Worm (Caenorhabditis elegans) whole organism, L1 larva: ENCODE data around the gene K09C8.7.

Source experiments
- aha-1 ChIP-seq: fragments of 150-350 bp; optimal IDR thresholded peaks from 2 replicates; lab custom pipeline; 2014; ENCODE audit warnings: missing biosample characterization, missing genetic modification characterization
- blmp-1 ChIP-seq: fragments of 150-350 bp; optimal IDR thresholded peaks from 2 replicates; lab custom pipeline; 2014; ENCODE audit warnings: missing biosample characterization, missing genetic modification characterization
- ceh-8 ChIP-seq: fragments of 200-800 bp; sonication (Bioruptor generic); optimal IDR thresholded peaks from 2 replicates; lab custom pipeline; 2018; ENCODE audit warnings: mild to moderate bottlenecking, missing genetic modification characterization, moderate library complexity, missing compliant biosample characterization
- ceh-88 ChIP-seq: fragments of 200-800 bp; sonication (Bioruptor generic); IDR thresholded peaks from 2 replicates; pipeline ENCODE4 v1.3.6; 2022; ENCODE audit warnings: missing genetic modification characterization, missing compliant biosample characterization
- ceh-90 ChIP-seq: sonication (generic microtip); optimal IDR thresholded peaks from 2 replicates; lab custom pipeline; 2016; ENCODE audit warnings: missing genetic modification characterization, missing compliant biosample characterization
- ces-1 ChIP-seq: fragments of 150-350 bp; optimal IDR thresholded peaks from 2 replicates; lab custom pipeline; 2014; ENCODE audit warnings: missing biosample characterization, missing genetic modification reagents, missing genetic modification characterization
- egl-13 ChIP-seq: sonication (generic microtip); optimal IDR thresholded peaks from 2 replicates; lab custom pipeline; 2016; ENCODE audit warnings: missing genotype, missing genetic modification reagents, missing genetic modification characterization, missing compliant biosample characterization
- egl-27 ChIP-seq, 2 experiments: fragments of 150-350 bp in 1 of 2; sonication (generic microtip); optimal IDR thresholded peaks; 3 replicates each; lab custom pipeline; 2017 to 2018; ENCODE audit warnings: missing biosample characterization in 2 of 2, missing genetic modification characterization in 2 of 2, missing genetic modification reagents in 2 of 2
- elt-2 ChIP-seq: sonication (generic microtip); optimal IDR thresholded peaks from 2 replicates; lab custom pipeline; 2016; ENCODE audit warnings: missing genetic modification characterization, mild to moderate bottlenecking, inconsistent platforms, missing compliant biosample characterization, missing genetic modification reagents
- elt-3 ChIP-seq, 6 experiments: fragments of 150-350 bp in 1 of 6; sonication (generic microtip); optimal IDR thresholded peaks; 2 replicates each; lab custom pipeline; 2017 to 2018; ENCODE audit warnings: missing biosample characterization in 6 of 6, missing genetic modification characterization in 6 of 6, inconsistent platforms in 1 of 6
- ets-5 ChIP-seq: fragments of 200-800 bp; sonication (Bioruptor generic); IDR thresholded peaks from 2 replicates; pipeline ENCODE4 v1.3.6; 2022; ENCODE audit warnings: missing genetic modification characterization, missing compliant biosample characterization
- grh-1 ChIP-seq: fragments of 200-800 bp; sonication (Bioruptor generic); IDR thresholded peaks from 2 replicates; pipeline ENCODE4 v1.3.6; 2022; ENCODE audit warnings: missing genetic modification reagents, missing genetic modification characterization, missing compliant biosample characterization
- lin-14 ChIP-seq: fragments of 200-800 bp; sonication (Bioruptor generic); optimal IDR thresholded peaks from 2 replicates; lab custom pipeline; 2018; ENCODE audit warnings: mild to moderate bottlenecking, missing genetic modification characterization, moderate library complexity, missing compliant biosample characterization
- lin-35 ChIP-seq, 2 experiments: fragments of 150-350 bp; optimal IDR thresholded peaks; 2 replicates each; lab custom pipeline; 2014; ENCODE audit warnings: missing biosample characterization in 2 of 2, missing genetic modification characterization in 2 of 2, missing genetic modification reagents in 2 of 2
- lin-39 ChIP-seq: fragments of 150-350 bp; optimal IDR thresholded peaks from 2 replicates; lab custom pipeline; 2014; ENCODE audit warnings: missing biosample characterization, missing genetic modification reagents, missing genetic modification characterization
- lsy-2 ChIP-seq, 2 experiments: fragments of 150-350 bp; optimal IDR thresholded peaks; 2 replicates each; lab custom pipeline; 2014; ENCODE audit warnings: missing biosample characterization in 2 of 2, missing genetic modification characterization in 2 of 2
- mef-2 ChIP-seq: fragments of 150-350 bp; optimal IDR thresholded peaks from 2 replicates; lab custom pipeline; 2014; ENCODE audit warnings: missing biosample characterization, missing genetic modification characterization
- nhr-19 ChIP-seq: fragments of 200-800 bp; sonication (Bioruptor generic); conservative IDR thresholded peaks from 2 replicates; pipeline ENCODE4 v1.3.6; 2022; ENCODE audit warnings: missing genetic modification characterization, missing compliant biosample characterization
- nhr-20 ChIP-seq: sonication (generic microtip); optimal IDR thresholded peaks from 2 replicates; lab custom pipeline; 2016; ENCODE audit warnings: mild to moderate bottlenecking, missing genetic modification characterization, missing compliant biosample characterization
- nhr-47 ChIP-seq: sonication (generic microtip); optimal IDR thresholded peaks from 2 replicates; lab custom pipeline; 2016; ENCODE audit warnings: mild to moderate bottlenecking, missing genetic modification characterization, moderate library complexity, missing compliant biosample characterization
- nhr-71 ChIP-seq: sonication (generic microtip); optimal IDR thresholded peaks from 2 replicates; lab custom pipeline; 2016; ENCODE audit warnings: mild to moderate bottlenecking, missing genetic modification characterization, moderate library complexity, missing compliant biosample characterization
- nhr-85 ChIP-seq: sonication (generic microtip); peaks from one replicate; lab custom pipeline; 2016; ENCODE audit warnings: missing genetic modification characterization, inconsistent platforms, missing compliant biosample characterization
- nhr-90 ChIP-seq: sonication (generic microtip); optimal IDR thresholded peaks from 2 replicates; lab custom pipeline; 2016; ENCODE audit warnings: mild to moderate bottlenecking, missing genetic modification characterization, missing compliant biosample characterization; ENCODE audit not compliant: poor library complexity
- pag-3 ChIP-seq: sonication (generic microtip); optimal IDR thresholded peaks from 2 replicates; lab custom pipeline; 2017; ENCODE audit warnings: missing genetic modification characterization, mild to moderate bottlenecking, missing compliant biosample characterization, antibody characterized with exemption, borderline replicate concordance; ENCODE audit not compliant: insufficient read depth
- rnt-1 ChIP-seq: sonication (generic microtip); optimal IDR thresholded peaks from 2 replicates; lab custom pipeline; 2016; ENCODE audit warnings: mild to moderate bottlenecking, missing genetic modification characterization, moderate library complexity, missing compliant biosample characterization
- snpc-4 ChIP-seq: fragments of 150-350 bp; optimal IDR thresholded peaks from 2 replicates; lab custom pipeline; 2014; ENCODE audit warnings: missing biosample characterization, missing genetic modification characterization
- snu-23 ChIP-seq: sonication (generic microtip); optimal IDR thresholded peaks from 2 replicates; lab custom pipeline; 2016; ENCODE audit warnings: missing genetic modification characterization, missing compliant biosample characterization
- unc-130 ChIP-seq: fragments of 150-350 bp; optimal IDR thresholded peaks from 2 replicates; lab custom pipeline; 2017; ENCODE audit warnings: missing biosample characterization, missing genetic modification characterization, inconsistent platforms
- unc-30 ChIP-seq: sonication (generic microtip); optimal IDR thresholded peaks from 2 replicates; lab custom pipeline; 2017; ENCODE audit warnings: missing biosample characterization, missing genetic modification characterization
- unc-62 ChIP-seq: fragments of 150-350 bp; optimal IDR thresholded peaks from 2 replicates; lab custom pipeline; 2014; ENCODE audit warnings: missing biosample characterization, missing genetic modification reagents, missing genetic modification characterization
- unc-86 ChIP-seq: sonication (generic microtip); optimal IDR thresholded peaks from 2 replicates; lab custom pipeline; 2016; ENCODE audit warnings: missing genetic modification characterization, missing compliant biosample characterization

Gene K09C8.7

DNA sequence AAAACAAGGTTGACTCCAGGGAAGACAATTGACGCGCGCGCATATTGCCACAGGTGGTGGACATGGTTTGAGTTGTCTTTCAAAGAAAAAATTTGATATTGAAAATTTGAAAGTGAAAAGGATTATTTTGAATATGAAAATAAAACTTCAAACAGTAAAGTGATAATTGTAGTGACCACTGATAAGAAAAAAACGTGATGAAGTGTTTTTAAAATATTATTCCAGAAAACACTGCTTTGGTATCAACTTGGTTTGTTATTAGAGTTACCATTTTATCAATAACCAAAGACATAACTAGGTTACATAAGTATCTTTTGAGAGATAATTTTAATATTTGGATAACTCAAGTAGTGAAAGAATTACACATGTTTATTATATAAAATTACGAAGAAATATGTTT is 35.0 kb downstream of the K09C8.7 start:
- TF ChIP-seq elt-2 (tag; lab: Kevin White, UChicago) (peak; percentile 43), nhr-90 (tag; lab: Kevin White, UChicago) (no peak)
- TF ChIP-seq, all 84 proteins: peak for 1

DNA sequence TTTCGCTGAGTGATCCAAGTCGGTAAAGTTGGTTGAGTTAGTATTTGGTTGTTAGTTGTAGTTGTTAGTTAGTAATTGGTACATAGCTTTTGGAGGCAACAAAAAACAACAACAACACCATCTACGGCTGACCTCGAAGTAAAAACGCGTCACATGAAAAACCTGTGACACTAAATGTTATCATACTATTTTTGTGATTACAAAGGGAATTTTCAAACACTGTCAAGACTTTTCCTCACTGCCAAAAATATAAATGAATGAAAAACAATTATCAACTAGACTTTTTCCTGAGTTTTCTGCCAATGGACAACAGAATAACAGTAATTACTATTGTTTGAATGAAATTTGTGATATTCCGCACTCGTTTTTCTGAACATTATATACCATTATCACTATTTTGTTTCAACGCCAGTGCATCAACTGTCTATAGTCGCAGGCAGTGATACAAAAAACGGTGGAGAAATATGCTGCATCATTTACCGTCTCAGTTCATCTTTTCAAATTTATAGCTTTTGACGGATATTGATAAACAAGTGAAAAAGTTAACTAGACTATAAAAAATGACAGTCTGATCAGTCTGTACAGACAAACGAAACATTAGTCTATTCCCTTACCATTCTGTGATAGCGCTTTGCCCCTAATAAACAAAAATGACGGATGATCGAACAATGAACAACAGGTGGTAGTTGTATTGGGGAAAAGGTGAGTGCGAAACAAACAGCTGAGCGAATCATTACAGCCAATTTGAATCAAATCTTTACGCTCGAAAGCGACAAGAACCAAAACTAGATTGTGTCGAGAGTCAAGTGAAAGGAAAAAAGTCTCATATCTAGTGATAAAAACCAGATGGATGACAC is 36.5 kb downstream of the K09C8.7 start:
- TF ChIP-seq nhr-47 (no peak), unc-86 (tag; lab: Kevin White, UChicago) (no peak), nhr-85 (peak; percentile 83), egl-13 (tag; lab: Kevin White, UChicago) (no peak), lin-14 (peak; percentile 26), rnt-1 (tag; lab: Kevin White, UChicago) (no peak), ces-1 (GFP tag; lab: Kevin White, UChicago) (no peak), elt-2 (tag; lab: Kevin White, UChicago) (peak; percentile 66), unc-130 (no peak), nhr-20 (tag; lab: Kevin White, UChicago) (peak; percentile 53), lin-35 (GFP tag; optimal IDR thresholded peaks at IDR 0.05; lab: Kevin White, UChicago) (peak in 1 of 2 experiments; percentile 17), nhr-71 (tag; lab: Kevin White, UChicago) (peak; percentile 8), elt-3 (tag; optimal IDR thresholded peaks at IDR 0.05; lab: Kevin White, UChicago) (peak in 1 of 6 experiments; percentile 11), mef-2 (tag; lab: Kevin White, UChicago) (no peak), blmp-1 (tag; lab: Kevin White, UChicago) (peak; percentile 12), grh-1 (no peak)
- TF ChIP-seq, all 84 proteins: peak for 8

DNA sequence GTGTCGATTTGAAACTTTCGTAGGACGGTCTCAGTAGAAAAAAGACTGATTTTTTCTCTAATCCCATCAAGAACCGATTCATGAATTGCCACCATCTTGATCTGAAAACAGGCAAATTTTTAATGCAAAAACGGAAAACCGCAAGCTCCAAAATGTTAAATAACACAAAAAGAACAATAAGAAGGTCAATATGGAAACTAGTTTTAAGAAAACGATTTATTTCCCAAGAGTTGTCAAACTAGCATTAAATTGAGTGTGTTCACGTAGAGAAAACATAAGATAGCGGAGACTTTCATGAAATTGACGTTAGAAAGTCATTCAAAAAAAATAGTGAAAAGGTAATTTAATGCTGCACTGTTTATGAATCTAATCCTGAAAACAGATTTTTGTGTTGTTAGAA is 37.2 kb downstream of the K09C8.7 start, which contains the start of gene F47B10.9:
TSS of gene F47B10.9 (minus strand) at position 101 of the 400 bp plus-strand sequence.
- no peak for TF ChIP-seq ceh-90 (tag; lab: Kevin White, UChicago)

DNA sequence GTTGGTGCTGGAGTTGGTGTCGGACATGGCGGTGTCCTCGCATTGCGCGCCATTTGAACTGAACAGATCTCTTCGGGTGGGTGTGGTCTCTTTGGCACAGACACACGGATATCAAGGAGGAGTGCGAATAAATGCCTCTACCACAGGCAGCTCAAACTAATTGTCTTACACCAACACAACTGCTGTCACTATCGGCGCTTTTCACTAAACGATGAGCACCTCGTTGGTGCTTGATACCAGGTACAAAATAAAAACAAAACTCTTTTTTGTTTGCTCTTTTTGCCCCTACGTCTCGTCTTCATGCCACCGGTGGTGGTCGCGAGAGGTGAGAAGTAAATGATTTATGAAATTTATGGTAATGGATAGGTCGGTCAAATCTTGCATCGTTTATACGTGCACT is 40.5 kb downstream of the K09C8.7 start, which contains the start of gene F47B10.8:
TSS of gene F47B10.8 (minus strand) at position 101 of the 400 bp plus-strand sequence.
- TF ChIP-seq unc-62 (GFP tag; lab: Kevin White, UChicago) = no peak
- peak; percentile 34 for TF ChIP-seq rnt-1 (tag; lab: Kevin White, UChicago)

DNA sequence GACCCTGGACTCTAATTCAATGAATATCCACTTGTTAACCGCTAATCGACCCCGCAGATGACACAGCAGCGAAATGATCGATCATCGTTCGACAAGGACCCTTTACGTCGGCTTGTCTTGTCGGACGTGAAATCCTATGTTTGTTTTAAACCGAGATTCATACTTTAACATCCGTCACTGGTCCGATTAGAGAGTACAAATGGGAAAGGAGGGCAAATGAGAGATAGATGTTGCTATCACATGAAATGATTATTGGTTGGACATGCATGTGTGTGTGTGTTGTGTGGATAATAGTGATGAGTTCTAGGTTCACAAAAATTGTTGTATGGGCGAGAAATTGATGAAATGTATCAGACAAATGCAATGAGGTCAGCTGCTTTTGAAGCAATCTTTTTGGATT is 41.5 kb downstream of the K09C8.7 start:
- TF ChIP-seq lin-39 (tag; lab: Kevin White, UChicago) = peak; percentile 36
- no peak for TF ChIP-seq egl-27 (tag; optimal IDR thresholded peaks at IDR 0.05; lab: Kevin White, UChicago)
- peak; percentile 34; the same call in 1 of the 2 replicates for TF ChIP-seq nhr-19
- TF ChIP-seq nhr-71 (tag; lab: Kevin White, UChicago) = peak; percentile 60
- peak; percentile 69 for TF ChIP-seq lin-14
- TF ChIP-seq snu-23 = peak; percentile 12
- TF ChIP-seq unc-30 (tag; lab: Kevin White, UChicago) = no peak
- TF ChIP-seq rnt-1 (tag; lab: Kevin White, UChicago) = peak; percentile 70
- TF ChIP-seq lsy-2 (tag; optimal IDR thresholded peaks at IDR 0.05; lab: Kevin White, UChicago) = peak in 1 of 2 experiments; percentile 33

DNA sequence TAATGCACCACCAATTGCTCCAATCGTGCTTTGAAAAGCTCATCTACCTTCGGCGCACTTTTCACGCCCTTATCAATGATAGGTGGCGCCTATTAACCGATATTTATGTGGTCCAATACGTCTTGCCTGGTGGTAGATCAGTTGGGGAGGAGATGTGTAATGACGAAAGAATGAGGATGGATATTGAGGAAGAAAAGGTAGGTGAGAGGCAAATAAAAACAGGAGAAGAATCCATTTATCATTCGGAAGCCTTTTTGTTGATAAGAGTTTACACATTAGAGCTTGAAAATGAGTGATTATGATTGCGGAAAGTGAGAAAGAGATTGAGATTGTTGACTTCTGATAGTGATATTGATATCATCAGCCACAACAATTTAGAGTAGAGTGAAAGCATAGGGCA is 43.8 kb downstream of the K09C8.7 start:
- no peak for TF ChIP-seq pag-3 (tag; lab: Kevin White, UChicago)
- no peak for TF ChIP-seq aha-1 (tag; lab: Kevin White, UChicago)
- peak; percentile 32 for TF ChIP-seq lin-14
- no peak for TF ChIP-seq nhr-90 (tag; lab: Kevin White, UChicago)
- TF ChIP-seq grh-1 = no peak
- no peak for TF ChIP-seq ceh-88 (GFP tag; lab: Robert Waterston, UW)
- no peak for TF ChIP-seq ceh-8 (GFP tag; lab: Kevin White, UChicago)
- TF ChIP-seq nhr-85 = no peak
- TF ChIP-seq snpc-4 (tag; lab: Kevin White, UChicago) = no peak
- peak; percentile 64 for TF ChIP-seq rnt-1 (tag; lab: Kevin White, UChicago)
- TF ChIP-seq snu-23 = no peak
- TF ChIP-seq nhr-19 = 0 out of 2 replicates have a peak, but pooled peaks have one; percentile 7
- peak; percentile 29 for TF ChIP-seq nhr-71 (tag; lab: Kevin White, UChicago)
- TF ChIP-seq ets-5 = no peak
- TF ChIP-seq, all 84 proteins: peak for 4
